Worm (Caenorhabditis elegans): ENCODE results near the gene C25E10.10.

DNA sequence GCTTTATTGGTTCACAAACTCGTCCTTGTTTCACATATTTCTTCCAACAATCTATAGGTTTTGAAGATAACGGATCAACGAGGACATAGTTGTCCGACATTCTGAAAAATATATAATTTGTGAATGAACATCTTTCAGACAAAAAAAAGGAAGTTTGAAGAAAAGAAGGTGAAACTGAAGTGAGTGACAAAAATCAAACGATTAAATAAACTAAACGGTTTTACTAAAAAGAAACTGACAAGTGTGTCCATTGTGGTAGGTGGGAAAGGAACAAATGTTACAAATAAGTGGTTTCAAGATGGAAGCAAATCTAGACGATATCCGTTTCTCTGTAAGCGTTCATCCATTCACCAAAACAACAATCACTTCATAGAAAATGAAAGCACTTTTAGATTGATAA, 6.2 kb upstream of the C25E10.10 start, which contains the start of gene C25E10.12:
- TF ChIP-seq nhr-28 (tag; optimal IDR thresholded peaks at IDR 0.05), result no peak
- TF ChIP-seq snpc-4 (tag; optimal IDR thresholded peaks at IDR 0.05), result no peak
- TF ChIP-seq pha-4 (tag; optimal IDR thresholded peaks at IDR 0.05), result no peak
- TF ChIP-seq unc-39 (tag; optimal IDR thresholded peaks at IDR 0.05), result no peak
- no peak for TF ChIP-seq mab-5 (tag; optimal IDR thresholded peaks at IDR 0.05)
- TF ChIP-seq nhr-76 (tag; optimal IDR thresholded peaks at IDR 0.05), result no peak
- TF ChIP-seq ztf-11 (tag; optimal IDR thresholded peaks at IDR 0.05), result no peak

All from whole organism, mixed stage, embryonic.